Worm (Caenorhabditis elegans): Measurements from ENCODE around the gene rpl-35.
A peak's percentile ranks its signal among the peaks of the same experiment; 100 is the strongest.

rpl-35 gene

ce11 chrIII:7812208-7812880 is 42.6 kb upstream of the rpl-35 start:
- TF ChIP-seq set-16 (GFP tag; IDR thresholded peaks at IDR 0.05) (peak; percentile 91), unc-62 (GFP tag; optimal IDR thresholded peaks at IDR 0.05 in 1 of 2) (peak in 1 of 2 experiments; percentile 12), unc-62 (tag; optimal IDR thresholded peaks at IDR 0.05) (no peak), duxl-1 (tag; optimal IDR thresholded peaks at IDR 0.05; ENCODE audit: poor library complexity) (peak; percentile 62), snpc-1.2 (GFP tag; IDR thresholded peaks at IDR 0.05) (no peak), nhr-102 (tag; optimal IDR thresholded peaks at IDR 0.05) (no peak), mxl-2 (GFP tag; conservative IDR thresholded peaks at IDR 0.05) (no peak)

- TF ChIP-seq nhr-6 (tag; optimal IDR thresholded peaks at IDR 0.05) (peak; percentile 100), ztf-7 (tag; optimal IDR thresholded peaks at IDR 0.05) (no peak)
These were observed 40.5 kb upstream of the rpl-35 start, which contains the start of gene egl-5 for ce11 chrIII:7814159-7815055. TSS of gene egl-5 (plus strand) at chrIII:7814374.

ce11 chrIII:7815056-7815366 is 39.9 kb upstream of the rpl-35 start:
- peak in 1 of 2 experiments; percentile 49 for TF ChIP-seq unc-62 (GFP tag; optimal IDR thresholded peaks at IDR 0.05 in 1 of 2)
- TF ChIP-seq unc-62 (tag; optimal IDR thresholded peaks at IDR 0.05) = no peak
- no peak for TF ChIP-seq fos-1 (tag; optimal IDR thresholded peaks at IDR 0.05)

ce11 chrIII:7815571-7816348 is 39.2 kb upstream of the rpl-35 start:
- TF ChIP-seq nhr-6 (tag; optimal IDR thresholded peaks at IDR 0.05) (peak; percentile 100), egl-43 (GFP tag; IDR thresholded peaks at IDR 0.05) (no peak)

- TF ChIP-seq nhr-6 (tag; optimal IDR thresholded peaks at IDR 0.05) (peak; percentile 100), lir-3 (tag; optimal IDR thresholded peaks at IDR 0.05) (no peak)
These were observed 38.5 kb upstream of the rpl-35 start for ce11 chrIII:7816463-7816862.

ce11 chrIII:7818965-7819364 is 36.0 kb upstream of the rpl-35 start:
- no peak for TF ChIP-seq nhr-25 (tag; optimal IDR thresholded peaks at IDR 0.05; ENCODE audit: borderline replicate concordance, insufficient read depth)

ce11 chrIII:7819866-7820265 is 35.1 kb upstream of the rpl-35 start:
- TF ChIP-seq aha-1 (tag) (peak; percentile 18), unc-62 (GFP tag; optimal IDR thresholded peaks at IDR 0.05 in 1 of 2) (peak in 1 of 2 experiments; percentile 5), unc-62 (tag; optimal IDR thresholded peaks at IDR 0.05) (no peak), zag-1 (tag; optimal IDR thresholded peaks at IDR 0.05) (no peak)

- TF ChIP-seq lim-7 (GFP tag; IDR thresholded peaks at IDR 0.05) (peak; percentile 59; the same call in 1 of the 2 replicates), dmd-8 (GFP tag; IDR thresholded peaks at IDR 0.05) (0 out of 2 replicates have a peak, but pooled peaks have one; percentile 62), lin-38 (GFP tag; IDR thresholded peaks at IDR 0.05) (peak; percentile 15; the same call in 1 of the 2 replicates)
These were observed 33.8 kb upstream of the rpl-35 start for ce11 chrIII:7821130-7821529.

- no peak for TF ChIP-seq ztf-11 (tag; optimal IDR thresholded peaks at IDR 0.05)
- no peak for TF ChIP-seq daf-16 (GFP tag; optimal IDR thresholded peaks at IDR 0.05)
- TF ChIP-seq daf-16 (tag; optimal IDR thresholded peaks at IDR 0.05) = no peak
- no peak for TF ChIP-seq F44E2.7 (GFP tag; IDR thresholded peaks at IDR 0.05)
- TF ChIP-seq rbr-2 (tag; optimal IDR thresholded peaks at IDR 0.05) = no peak
- no peak for TF ChIP-seq snpc-1.2 (GFP tag; IDR thresholded peaks at IDR 0.05)
- TF ChIP-seq php-3 (GFP tag; IDR thresholded peaks at IDR 0.05) = no peak
- TF ChIP-seq zag-1 (tag; optimal IDR thresholded peaks at IDR 0.05) = no peak
- no peak for TF ChIP-seq tra-1 (GFP tag; IDR thresholded peaks at IDR 0.05)
- no peak for TF ChIP-seq hlh-11 (tag; optimal IDR thresholded peaks at IDR 0.05)
- no peak for TF ChIP-seq dve-1 (tag; optimal IDR thresholded peaks at IDR 0.05; ENCODE audit: insufficient read depth)
These were observed 31.6 kb upstream of the rpl-35 start for ce11 chrIII:7823285-7823684.

All from whole organism, L4 larva.